Fruit fly (Drosophila melanogaster) whole organism, embryonic: Measurements from ENCODE around the gene Jarid2.
A peak's percentile ranks its signal among the peaks of the same experiment; 100 is the strongest.

Experiments used
- Abd-B ChIP-seq: fragments of 200-800 bp; sonication (Bioruptor generic); optimal IDR thresholded peaks from 2 replicates; lab custom pipeline; 2018; ENCODE audit warnings: missing biosample characterization, mild to moderate bottlenecking, missing genetic modification characterization, moderate library complexity
- CG10321 ChIP-seq: fragments of 200-800 bp; sonication (Bioruptor generic); IDR thresholded peaks from 2 replicates; pipeline ENCODE4 v1.3.6; 2022; ENCODE audit warnings: missing biosample characterization, missing genetic modification characterization
- CG12155 ChIP-seq: fragments of 200-800 bp; sonication (Bioruptor generic); optimal IDR thresholded peaks from 3 replicates; lab custom pipeline; 2016; ENCODE audit warnings: missing biosample characterization, missing genetic modification characterization
- CG13123 ChIP-seq: fragments of 200-800 bp; sonication (Bioruptor generic); optimal IDR thresholded peaks from 2 replicates; lab custom pipeline; 2016; ENCODE audit warnings: missing biosample characterization, missing genetic modification characterization
- CG13424 ChIP-seq: fragments of 200-800 bp; sonication (Bioruptor generic); optimal IDR thresholded peaks from 2 replicates; lab custom pipeline; 2019; ENCODE audit warnings: missing biosample characterization, mild to moderate bottlenecking, missing genetic modification characterization, moderate library complexity
- CG15073 ChIP-seq: fragments of 200-800 bp; sonication (Bioruptor generic); optimal IDR thresholded peaks from 2 replicates; lab custom pipeline; 2016; ENCODE audit warnings: missing biosample characterization, missing genetic modification characterization
- CG17328 ChIP-seq: fragments of 200-800 bp; sonication (Bioruptor generic); IDR thresholded peaks from 2 replicates; pipeline ENCODE4 v1.3.6; 2022; ENCODE audit warnings: missing biosample characterization, missing genetic modification characterization
- CG17829 ChIP-seq: fragments of 200-800 bp; optimal IDR thresholded peaks from 2 replicates; lab custom pipeline; 2019; ENCODE audit warnings: missing biosample characterization, mild to moderate bottlenecking, missing genetic modification characterization, moderate library complexity
- CG17912 ChIP-seq: fragments of 200-800 bp; sonication (Bioruptor generic); optimal IDR thresholded peaks from 2 replicates; lab custom pipeline; 2018; ENCODE audit warnings: missing biosample characterization, mild to moderate bottlenecking, missing genetic modification characterization
- CG18011 ChIP-seq: fragments of 200-800 bp; sonication (Bioruptor generic); optimal IDR thresholded peaks from 2 replicates; lab custom pipeline; 2017; ENCODE audit warnings: missing biosample characterization, missing genetic modification characterization, mild to moderate bottlenecking, moderate library complexity, missing genotype
- CG30431 ChIP-seq: fragments of 200-800 bp; sonication (Bioruptor generic); optimal IDR thresholded peaks from 2 replicates; lab custom pipeline; 2017; ENCODE audit warnings: missing biosample characterization, missing genetic modification characterization
- CG3163 ChIP-seq: fragments of 200-800 bp; sonication (Bioruptor generic); optimal IDR thresholded peaks from 3 replicates; lab custom pipeline; 2016; ENCODE audit warnings: missing biosample characterization, missing genetic modification characterization
- CG33557 ChIP-seq: fragments of 200-800 bp; sonication (Bioruptor generic); optimal IDR thresholded peaks from 2 replicates; lab custom pipeline; 2019; ENCODE audit warnings: missing biosample characterization, mild to moderate bottlenecking, missing genetic modification characterization, moderate library complexity
- CG4424 ChIP-seq: fragments of 200-800 bp; sonication (Bioruptor generic); optimal IDR thresholded peaks from 3 replicates; lab custom pipeline; 2016; ENCODE audit warnings: missing biosample characterization, missing genetic modification characterization
- CG7556 ChIP-seq: fragments of 200-800 bp; sonication (Bioruptor generic); optimal IDR thresholded peaks from 2 replicates; lab custom pipeline; 2017; ENCODE audit warnings: missing biosample characterization, mild to moderate bottlenecking, missing genetic modification characterization
- CG9797 ChIP-seq: fragments of 200-800 bp; sonication (Bioruptor generic); optimal IDR thresholded peaks from 3 replicates; lab custom pipeline; 2018; ENCODE audit warnings: missing biosample characterization, mild to moderate bottlenecking, missing genetic modification characterization
- Dek ChIP-seq: fragments of 200-800 bp; sonication (Bioruptor generic); optimal IDR thresholded peaks from 3 replicates; lab custom pipeline; 2019; ENCODE audit warnings: missing biosample characterization, mild to moderate bottlenecking, missing genetic modification characterization, moderate library complexity
- Ets65A ChIP-seq: fragments of 200-800 bp; sonication (Bioruptor generic); peaks from one replicate; lab custom pipeline; 2016; ENCODE audit warnings: missing biosample characterization, missing genetic modification characterization
- Ets97D ChIP-seq: fragments of 200-800 bp; sonication (Bioruptor generic); optimal IDR thresholded peaks from 3 replicates; lab custom pipeline; 2016; ENCODE audit warnings: missing biosample characterization, missing genetic modification characterization
- Hand ChIP-seq: fragments of 200-800 bp; sonication (Bioruptor generic); optimal IDR thresholded peaks from 2 replicates; lab custom pipeline; 2017; ENCODE audit warnings: mild to moderate bottlenecking, missing biosample characterization, missing genetic modification reagents, missing genetic modification characterization
- Hr3 ChIP-seq: fragments of 200-800 bp; sonication (Bioruptor generic); optimal IDR thresholded peaks from 3 replicates; lab custom pipeline; 2016; ENCODE audit warnings: missing biosample characterization, missing genetic modification characterization
- Hr78 ChIP-seq, 2 experiments: fragments of 200-800 bp in 1 of 2; fragments of >200 bp in 1 of 2; sonication (Bioruptor generic) in 1 of 2; optimal IDR thresholded peaks; 2 replicates each; lab custom pipeline; 2017 to 2019; ENCODE audit warnings: missing biosample characterization in 2 of 2, missing genetic modification characterization in 2 of 2, mild to moderate bottlenecking in 1 of 2, moderate library complexity in 1 of 2
- MBD-R2 ChIP-seq: fragments of 200-800 bp; sonication (Bioruptor generic); IDR thresholded peaks from 2 replicates; pipeline ENCODE4 v1.3.6; 2022; ENCODE audit warnings: missing biosample characterization, missing genetic modification characterization
- MTF-1 ChIP-seq: fragments of 200-800 bp; sonication (Bioruptor generic); optimal IDR thresholded peaks from 2 replicates; lab custom pipeline; 2018; ENCODE audit warnings: missing biosample characterization, mild to moderate bottlenecking, missing genetic modification characterization, borderline replicate concordance
- Max ChIP-seq: fragments of 200-800 bp; sonication (Bioruptor generic); optimal IDR thresholded peaks from 2 replicates; lab custom pipeline; 2016; ENCODE audit warnings: missing biosample characterization, mild to moderate bottlenecking, missing genetic modification characterization
- Med ChIP-seq: fragments of 200-800 bp; sonication (Bioruptor generic); peaks from one replicate; lab custom pipeline; 2016; ENCODE audit warnings: missing biosample characterization, missing genetic modification characterization, mild to moderate bottlenecking, inconsistent platforms, moderate library complexity
- NC2α ChIP-seq: fragments of 200-800 bp; sonication (Bioruptor generic); optimal IDR thresholded peaks from 2 replicates; lab custom pipeline; 2016; ENCODE audit warnings: missing biosample characterization, missing genetic modification characterization
- Oaz ChIP-seq: fragments of 200-800 bp; sonication (Bioruptor generic); IDR thresholded peaks from 2 replicates; pipeline ENCODE4 v1.3.6; 2022; ENCODE audit warnings: missing biosample characterization, missing genetic modification characterization
- Sry-β ChIP-seq: fragments of 200-800 bp; sonication (Bioruptor generic); optimal IDR thresholded peaks from 2 replicates; lab custom pipeline; 2018; ENCODE audit warnings: missing biosample characterization, mild to moderate bottlenecking, missing genetic modification characterization, moderate library complexity
- Stat92E ChIP-seq, 3 experiments: fragments of >200 bp in 2 of 3; fragments of 200-800 bp in 1 of 3; sonication (Bioruptor generic) in 1 of 3; optimal IDR thresholded peaks; 2 replicates each; lab custom pipeline; 2017 to 2019; ENCODE audit warnings: missing biosample characterization in 3 of 3, missing genetic modification characterization in 3 of 3, mild to moderate bottlenecking in 1 of 3, moderate library complexity in 1 of 3
- cas ChIP-seq: fragments of 200-800 bp; sonication (Bioruptor generic); IDR thresholded peaks from 2 replicates; pipeline ENCODE4 v1.3.6; 2022; ENCODE audit warnings: missing biosample characterization, missing genetic modification characterization
- dati ChIP-seq: fragments of 200-800 bp; sonication (Bioruptor generic); IDR thresholded peaks from 2 replicates; pipeline ENCODE4 v1.3.6; 2022; ENCODE audit warnings: missing biosample characterization, missing genetic modification characterization
- disco-r ChIP-seq: fragments of 200-800 bp; sonication (Bioruptor generic); optimal IDR thresholded peaks from 2 replicates; lab custom pipeline; 2016; ENCODE audit warnings: missing biosample characterization, missing genetic modification characterization
- dmrt11E ChIP-seq: fragments of 200-800 bp; sonication (Bioruptor generic); optimal IDR thresholded peaks from 3 replicates; lab custom pipeline; 2018; ENCODE audit warnings: missing biosample characterization, mild to moderate bottlenecking, missing genetic modification characterization, moderate library complexity
- dmrt99B ChIP-seq: fragments of 200-800 bp; sonication (Bioruptor generic); optimal IDR thresholded peaks from 2 replicates; lab custom pipeline; 2018; ENCODE audit warnings: missing biosample characterization, mild to moderate bottlenecking, missing genetic modification characterization, moderate library complexity
- gce ChIP-seq: fragments of 200-800 bp; sonication (Bioruptor generic); IDR thresholded peaks from 3 replicates; pipeline ENCODE4 v1.3.6; 2022; ENCODE audit warnings: missing biosample characterization, missing genetic modification characterization
- gsb-n ChIP-seq: fragments of 200-800 bp; sonication (Bioruptor generic); optimal IDR thresholded peaks from 3 replicates; lab custom pipeline; 2018; ENCODE audit warnings: missing biosample characterization, mild to moderate bottlenecking, missing genetic modification characterization
- h ChIP-seq: fragments of >200 bp; optimal IDR thresholded peaks from 2 replicates; lab custom pipeline; 2017
- luna ChIP-seq: fragments of 200-800 bp; sonication (Bioruptor generic); optimal IDR thresholded peaks from 2 replicates; lab custom pipeline; 2016; ENCODE audit warnings: missing biosample characterization, missing genetic modification characterization
- org-1 ChIP-seq: fragments of 200-800 bp; sonication (Bioruptor generic); optimal IDR thresholded peaks from 2 replicates; lab custom pipeline; 2017; ENCODE audit warnings: missing biosample characterization, missing genetic modification characterization
- ro ChIP-seq: fragments of 200-800 bp; sonication (Bioruptor generic); IDR thresholded peaks from 2 replicates; pipeline ENCODE4 v1.3.6; 2022; ENCODE audit warnings: missing biosample characterization, missing genetic modification characterization
- seq ChIP-seq: fragments of 200-800 bp; sonication (Bioruptor generic); IDR thresholded peaks from 2 replicates; pipeline ENCODE4 v1.3.6; 2022; ENCODE audit warnings: missing biosample characterization, missing genetic modification characterization
- stc ChIP-seq: fragments of 200-800 bp; sonication (Bioruptor generic); IDR thresholded peaks from 2 replicates; pipeline ENCODE4 v1.3.6; 2022; ENCODE audit warnings: missing biosample characterization, missing genetic modification characterization
- tio ChIP-seq: fragments of 200-800 bp; sonication (Bioruptor generic); optimal IDR thresholded peaks from 2 replicates; lab custom pipeline; 2017; ENCODE audit warnings: missing biosample characterization, missing genetic modification characterization, inconsistent platforms
- unpg ChIP-seq: fragments of 200-800 bp; sonication (Bioruptor generic); optimal IDR thresholded peaks from 3 replicates; lab custom pipeline; 2018; ENCODE audit warnings: missing biosample characterization, mild to moderate bottlenecking, missing genetic modification characterization, moderate library complexity
- vfl ChIP-seq: fragments of 200-800 bp; sonication (Bioruptor generic); optimal IDR thresholded peaks from 2 replicates; lab custom pipeline; 2016; ENCODE audit warnings: missing biosample characterization, missing genetic modification characterization
- wek ChIP-seq: fragments of 200-800 bp; sonication (Bioruptor generic); optimal IDR thresholded peaks from 3 replicates; lab custom pipeline; 2018; ENCODE audit warnings: missing biosample characterization, mild to moderate bottlenecking, missing genetic modification characterization, moderate library complexity

The Jarid2 gene

dm6 chr3L:9429665-9430607, 46.9 kb upstream of the Jarid2 start, which contains the start of the genes RpS17 and MTF-1 (continued):
- TF ChIP-seq MTF-1 (GFP tag; lab: Kevin White, UChicago) (peak; percentile 93), CG13424 (tag; lab: Kevin White, UChicago) (no peak), CG3163 (GFP tag; lab: Kevin White, UChicago) (peak; percentile 39), Ets65A (GFP tag; lab: Kevin White, UChicago) (peak; percentile 85), CG13123 (peak; percentile 24), dmrt99B (peak; percentile 19), CG4424 (GFP tag; lab: Kevin White, UChicago) (peak; percentile 18), Oaz (GFP tag; lab: Robert Waterston, UW) (no peak), gsb-n (tag; lab: Kevin White, UChicago) (peak; percentile 38), CG12155 (GFP tag; lab: Kevin White, UChicago) (peak; percentile 98), CG17328 (GFP tag; lab: Robert Waterston, UW) (peak; percentile 81), disco-r (GFP tag; lab: Kevin White, UChicago) (peak; percentile 39), CG10321 (GFP tag; lab: Robert Waterston, UW) (peak; percentile 39; the same call in 1 of the 2 replicates), unpg (peak; percentile 60), Med (GFP tag; lab: Kevin White, UChicago) (peak; percentile 92), dati (GFP tag; lab: Robert Waterston, UW) (no peak), MBD-R2 (GFP tag; lab: Robert Waterston, UW) (peak; percentile 43; the same call in 1 of the 2 replicates), Hr3 (GFP tag; lab: Kevin White, UChicago) (peak; percentile 17), NC2α (no peak), Sry-β (GFP tag; lab: Kevin White, UChicago) (no peak), Max (GFP tag; lab: Kevin White, UChicago) (peak; percentile 26), seq (GFP tag; lab: Robert Waterston, UW) (peak; percentile 27; the same call in 1 of the 2 replicates), dmrt11E (tag; lab: Kevin White, UChicago) (peak; percentile 44), stc (GFP tag; lab: Robert Waterston, UW) (peak; percentile 10; the same call in 1 of the 2 replicates), ro (no peak), wek (GFP tag; lab: Kevin White, UChicago) (peak; percentile 98), CG18011 (GFP tag; lab: Kevin White, UChicago) (peak; percentile 7), cas (no peak), CG15073 (GFP tag; lab: Kevin White, UChicago) (no peak), vfl (GFP tag; lab: Kevin White, UChicago) (no peak), CG17829 (tag; lab: Kevin White, UChicago) (peak; percentile 28), CG30431 (GFP tag; lab: Kevin White, UChicago) (peak; percentile 12), CG9797 (peak; percentile 85), gce (GFP tag; lab: Robert Waterston, UW) (peak; percentile 51; the same call in 1 of the 3 replicates), h (lab: Kevin White, UChicago) (no peak), luna (GFP tag; lab: Kevin White, UChicago) (peak; percentile 7), CG7556 (GFP tag; lab: Kevin White, UChicago) (peak; percentile 22), CG33557 (GFP tag; lab: Kevin White, UChicago) (peak; percentile 39), tio (peak; percentile 47), Hr78 (GFP tag; optimal IDR thresholded peaks at IDR 0.05; lab: Kevin White, UChicago) (no peak), Ets97D (GFP tag; lab: Kevin White, UChicago) (peak; percentile 98), Stat92E (GFP tag; optimal IDR thresholded peaks at IDR 0.05; lab: Kevin White, UChicago) (peak in 1 of 3 experiments; percentile 30), Dek (tag; lab: Kevin White, UChicago) (no peak), Hand (GFP tag; lab: Kevin White, UChicago) (peak; percentile 37), org-1 (GFP tag; lab: Kevin White, UChicago) (peak; percentile 17), CG17912 (peak; percentile 78), Abd-B (GFP tag; lab: Kevin White, UChicago) (no peak)
